Worm (Caenorhabditis elegans): Measurements from ENCODE around the gene idpb-4.

idpb-4 gene

ce11 chrII:8750056-8750455 lies 12.7 kb upstream of the idpb-4 start:
- no peak for TF ChIP-seq unc-62 (GFP tag; optimal IDR thresholded peaks at IDR 0.05)

DNA sequence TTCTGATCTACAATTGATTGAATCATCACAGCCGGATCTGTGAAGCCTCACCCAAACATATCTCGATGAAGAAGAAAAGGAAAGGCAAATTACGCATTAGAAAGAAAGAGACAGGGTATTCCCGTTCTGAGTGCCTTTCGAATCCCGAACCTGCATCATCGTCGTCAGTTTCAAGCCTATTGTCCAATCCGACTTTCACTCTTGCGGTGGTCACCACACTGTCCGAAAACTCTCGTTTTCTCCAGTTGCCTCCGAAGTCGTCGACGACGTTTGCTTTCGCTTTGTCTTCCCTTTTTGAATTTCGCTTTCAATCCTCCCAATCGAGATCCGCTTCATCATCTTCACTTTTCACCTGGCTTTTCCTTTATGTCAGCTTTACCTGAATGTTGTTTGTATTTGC lies 11.7 kb upstream of the idpb-4 start:
- TF ChIP-seq unc-62 (GFP tag; optimal IDR thresholded peaks at IDR 0.05), result no peak

DNA sequence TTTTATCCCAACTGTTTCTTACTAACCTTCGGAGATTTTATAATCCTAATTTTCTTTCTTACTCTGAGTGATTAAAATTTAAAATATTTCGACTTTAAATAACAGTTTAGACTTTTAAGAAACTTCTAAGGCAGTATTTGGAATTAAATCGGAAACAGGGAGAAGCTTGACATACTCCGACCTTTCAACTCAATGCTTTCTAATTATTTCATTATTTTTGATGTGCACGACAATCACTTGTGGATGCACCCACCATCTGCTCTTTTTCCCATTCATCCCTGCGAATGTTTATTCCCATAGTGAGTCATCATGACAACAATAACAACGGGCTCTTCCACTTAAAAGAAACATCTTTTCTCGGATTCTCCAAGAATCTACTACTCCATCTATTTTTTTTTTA lies 11.3 kb upstream of the idpb-4 start:
- TF ChIP-seq unc-62 (GFP tag; optimal IDR thresholded peaks at IDR 0.05), result no peak

DNA sequence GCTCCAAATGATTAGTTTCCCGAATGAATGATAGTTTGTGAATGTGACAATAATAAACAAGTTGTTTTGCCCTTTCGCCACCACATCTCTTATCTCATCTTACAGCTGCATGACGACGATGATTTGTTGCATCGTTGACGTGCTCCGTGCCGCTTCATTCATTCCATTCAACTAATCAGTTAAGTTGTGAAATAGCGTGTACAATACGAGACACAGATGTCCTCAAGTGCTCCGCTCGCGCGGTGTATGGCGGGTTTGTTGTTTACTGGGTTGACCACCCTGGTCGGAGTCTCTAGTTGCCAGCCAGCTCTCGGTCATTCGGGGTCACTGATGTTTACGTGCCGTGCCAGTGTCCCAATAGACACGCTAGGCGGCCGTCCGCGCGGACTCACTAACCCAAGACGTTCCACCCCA lies 10.6 kb upstream of the idpb-4 start:
- no peak for TF ChIP-seq unc-62 (GFP tag; optimal IDR thresholded peaks at IDR 0.05)

ce11 chrII:8747246-8747938 lies 10.0 kb upstream of the idpb-4 start:
- TF ChIP-seq unc-62 (GFP tag; optimal IDR thresholded peaks at IDR 0.05), result no peak

DNA sequence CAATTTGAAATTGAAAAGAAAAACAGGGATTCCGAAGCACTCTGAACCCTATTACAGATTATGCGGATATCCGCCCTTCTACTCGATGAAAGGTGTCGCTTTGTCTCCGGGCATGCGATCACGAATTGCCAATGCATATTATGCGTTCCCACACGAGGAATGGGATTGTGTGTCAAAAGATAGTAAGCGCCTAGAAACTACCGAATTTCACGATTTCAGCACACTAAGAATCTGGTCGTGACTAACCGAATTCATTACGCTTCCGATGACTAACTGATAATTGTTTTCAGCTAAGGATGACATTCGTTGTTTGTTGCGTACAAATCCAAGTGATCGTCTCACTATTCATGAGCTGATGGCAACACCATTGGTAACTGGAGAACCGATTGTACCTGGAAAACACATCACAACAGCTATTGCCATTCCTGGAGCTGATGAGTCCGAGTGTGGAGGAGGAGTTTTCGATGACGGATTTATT lies 9.0 kb upstream of the idpb-4 start:
- no peak for TF ChIP-seq unc-62 (GFP tag; optimal IDR thresholded peaks at IDR 0.05)

DNA sequence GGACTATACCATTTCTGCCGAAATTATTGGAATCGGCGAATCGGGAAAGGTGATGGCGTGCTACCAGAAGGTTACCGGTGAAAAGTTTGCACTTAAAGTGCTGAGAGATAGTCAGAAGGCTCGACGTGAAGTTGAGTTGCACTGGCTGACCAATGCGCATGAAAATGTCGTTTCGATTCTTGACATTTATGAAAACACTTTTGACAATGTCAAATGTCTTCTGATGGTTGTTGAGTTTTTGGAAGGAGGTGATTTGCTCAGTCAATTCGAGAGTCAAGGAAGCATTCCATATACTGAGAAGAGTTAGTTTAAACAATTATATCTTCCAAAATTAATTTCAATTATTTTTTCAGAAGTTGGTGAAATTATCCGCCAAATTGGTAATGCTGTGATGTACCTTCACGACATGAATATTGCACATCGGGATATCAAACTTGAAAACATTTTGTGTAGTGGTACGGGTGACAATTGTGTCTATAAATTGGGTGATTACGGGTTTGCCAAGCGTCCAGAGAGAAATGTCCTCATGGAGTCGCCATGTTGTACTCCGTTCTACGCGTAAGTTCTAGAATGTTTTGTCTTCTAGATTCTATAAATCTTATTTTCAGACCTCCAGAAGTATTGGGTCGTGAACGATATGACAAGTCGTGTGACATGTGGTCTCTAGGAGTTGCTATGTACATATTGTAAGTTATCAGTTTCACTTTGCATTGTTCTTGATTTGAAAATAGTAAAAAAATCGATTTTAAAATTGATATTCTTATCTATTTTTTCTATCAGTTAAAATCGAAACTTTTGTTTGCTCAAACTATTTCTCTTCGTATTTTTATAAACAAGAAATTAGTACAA lies 8.3 kb upstream of the idpb-4 start:
- TF ChIP-seq unc-62 (GFP tag; optimal IDR thresholded peaks at IDR 0.05), result no peak

ce11 chrII:8744555-8745448 lies 7.4 kb upstream of the idpb-4 start:
- no peak for TF ChIP-seq unc-62 (GFP tag; optimal IDR thresholded peaks at IDR 0.05)

DNA sequence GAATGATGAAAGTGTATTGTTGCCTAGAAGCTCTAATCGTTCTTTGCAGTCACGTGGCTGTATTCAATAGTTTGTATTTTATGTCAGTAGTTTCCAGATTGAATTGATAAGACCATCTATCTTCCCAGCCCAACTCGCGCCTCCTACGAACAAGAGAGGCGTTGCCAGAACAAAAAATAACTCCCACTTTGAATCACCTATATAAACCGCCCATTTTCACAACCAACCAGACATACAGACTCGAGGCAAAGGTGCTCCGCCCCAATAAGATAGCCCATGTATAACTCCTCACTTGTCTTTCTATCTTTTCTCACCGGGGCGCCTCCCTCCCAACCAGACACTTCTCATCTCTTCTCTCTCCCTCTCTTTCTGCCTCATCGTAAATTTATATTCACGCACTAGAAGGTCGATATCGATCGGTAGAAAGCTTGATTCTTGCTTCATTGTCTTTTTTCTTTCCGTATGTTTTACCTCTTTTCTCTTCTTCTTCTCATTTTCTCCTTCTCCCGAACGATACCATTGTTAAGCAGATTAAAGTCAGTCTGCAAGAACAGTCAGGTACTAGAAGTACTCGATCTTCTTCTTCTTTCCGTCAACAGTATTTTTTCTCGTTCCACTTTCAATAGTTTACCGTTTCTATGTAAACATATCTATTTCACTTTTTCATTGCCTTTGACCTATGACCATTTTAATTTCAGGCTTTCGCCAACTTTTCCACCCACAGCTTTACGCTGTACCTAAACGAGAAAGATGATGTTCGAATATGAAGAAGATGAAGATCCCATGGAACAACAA lies 6.2 kb upstream of the idpb-4 start, which contains the start of gene mak-1:
Gene mak-1, plus strand, starts transcription at position 693 of the 795 bp plus-strand sequence.
- no peak for TF ChIP-seq unc-62 (GFP tag; optimal IDR thresholded peaks at IDR 0.05)

DNA sequence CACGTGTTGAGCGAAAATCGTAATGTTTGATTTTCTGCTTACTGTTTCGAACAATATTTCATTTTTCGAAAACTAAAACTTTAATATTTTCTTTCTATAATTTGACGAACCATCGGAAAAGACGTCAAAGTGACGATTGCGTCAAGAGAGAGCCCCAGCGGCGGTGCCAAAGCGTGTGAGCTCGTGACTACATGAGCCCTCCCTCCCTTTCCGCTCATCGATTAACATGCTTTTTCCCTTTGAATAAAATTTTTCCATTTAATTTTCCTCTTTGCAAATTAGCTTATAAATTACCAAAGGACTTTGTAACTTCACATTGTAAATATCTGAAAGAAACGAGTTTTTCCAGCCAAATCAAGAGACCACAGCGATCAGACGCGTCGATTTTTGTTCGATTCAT lies 5.6 kb upstream of the idpb-4 start:
- TF ChIP-seq unc-62 (GFP tag; optimal IDR thresholded peaks at IDR 0.05), result no peak

- no peak for TF ChIP-seq unc-62 (GFP tag; optimal IDR thresholded peaks at IDR 0.05)
Observed at ce11 chrII:8742006-8742847, 4.9 kb upstream of the idpb-4 start.

DNA sequence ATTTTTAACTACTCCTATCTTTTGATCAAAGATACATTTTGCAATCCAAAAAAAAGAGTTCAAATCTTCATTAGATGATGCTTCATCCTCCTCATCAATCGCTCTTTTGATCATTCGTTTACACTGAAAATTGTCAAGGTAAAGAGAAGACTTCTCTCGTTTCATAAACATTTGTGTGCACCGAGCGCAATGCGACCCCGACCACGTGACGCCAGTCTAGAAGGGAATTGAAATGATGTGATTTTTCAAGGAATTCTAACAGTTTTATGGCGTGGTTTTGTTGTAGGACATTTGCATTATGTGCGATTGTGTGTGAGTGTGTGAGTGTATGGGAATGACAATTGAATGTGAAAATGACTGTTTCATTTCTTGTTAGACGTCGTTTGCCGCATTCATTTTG lies 3.9 kb upstream of the idpb-4 start:
- no peak for TF ChIP-seq unc-62 (GFP tag; optimal IDR thresholded peaks at IDR 0.05)

DNA sequence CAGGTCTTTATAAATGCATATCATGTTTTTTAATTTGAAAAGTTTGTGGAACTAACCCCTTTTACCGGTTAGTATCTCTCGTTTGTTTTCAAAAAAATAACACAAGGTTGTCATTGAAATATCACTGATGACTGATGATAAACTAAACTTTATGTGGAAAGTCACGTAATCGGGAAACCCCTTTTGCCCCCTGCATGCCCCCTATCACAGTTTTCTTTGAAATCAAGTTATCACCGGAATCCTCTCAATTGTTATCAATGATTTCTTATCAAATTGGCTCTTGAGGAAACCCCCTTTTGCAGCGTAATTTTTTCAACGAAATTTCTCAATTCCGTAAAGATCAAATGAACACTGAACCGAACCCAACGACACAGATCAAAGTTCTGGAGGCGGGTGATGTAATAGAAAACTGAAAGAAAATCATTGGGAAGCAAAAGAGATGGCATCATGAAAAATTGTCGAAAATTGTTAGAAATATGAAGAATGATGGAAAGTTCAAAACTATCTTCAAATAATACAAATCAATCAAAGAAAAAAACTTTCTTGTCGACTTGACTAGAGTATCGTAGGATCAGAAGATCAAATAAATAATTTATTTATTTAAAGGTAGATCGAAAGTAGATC lies 3.1 kb upstream of the idpb-4 start:
- no peak for TF ChIP-seq unc-62 (GFP tag; optimal IDR thresholded peaks at IDR 0.05)

DNA sequence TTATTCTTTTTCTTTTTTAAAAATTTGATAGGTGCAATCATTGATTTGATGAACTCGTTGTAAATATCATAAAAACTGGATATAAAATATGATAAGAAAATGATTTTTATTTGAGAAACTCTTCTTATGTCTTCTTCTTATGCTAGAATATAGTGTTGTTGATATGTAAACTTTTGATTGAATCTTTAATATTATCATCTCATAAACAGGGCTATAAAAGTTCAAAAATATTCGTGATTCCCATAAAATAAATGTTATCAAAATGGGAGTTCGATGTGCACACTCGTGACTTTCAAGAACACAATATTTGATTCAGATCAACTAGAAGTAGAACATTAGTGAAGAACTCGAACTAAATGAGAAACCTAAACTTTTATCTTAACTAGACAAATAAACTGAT lies 1.6 kb upstream of the idpb-4 start:
- no peak for TF ChIP-seq unc-62 (GFP tag; optimal IDR thresholded peaks at IDR 0.05)

All from whole organism, dauer.